Worm (Caenorhabditis elegans): ENCODE data around the gene H04D03.4.

ce11 chrIII:10451012-10451411 lies at the start of gene H04D03.4:
- TF ChIP-seq drap-1 (GFP tag; optimal IDR thresholded peaks at IDR 0.05): no peak
- no peak for TF ChIP-seq lin-13 (tag; optimal IDR thresholded peaks at IDR 0.05)
- no peak for TF ChIP-seq unc-39 (tag; optimal IDR thresholded peaks at IDR 0.05)
- TF ChIP-seq nhr-76 (tag; optimal IDR thresholded peaks at IDR 0.05): no peak
- no peak for TF ChIP-seq unc-62 (GFP tag; optimal IDR thresholded peaks at IDR 0.05)
- no peak for TF ChIP-seq lin-32 (GFP tag; optimal IDR thresholded peaks at IDR 0.05)
